Worm (Caenorhabditis elegans) whole organism, L2 larva: Measurements from ENCODE around the gene R10E11.6.
A peak's percentile ranks its signal among the peaks of the same experiment; 100 is the strongest.

Source experiments
- C34F6.9 ChIP-seq: fragments of 150-350 bp; optimal IDR thresholded peaks from 2 replicates; lab custom pipeline; 2014; ENCODE audit warnings: missing biosample characterization, missing genetic modification characterization
- F13H6.1 ChIP-seq: sonication (generic microtip); optimal IDR thresholded peaks from 2 replicates; lab custom pipeline; 2016; ENCODE audit warnings: missing genetic modification characterization, missing compliant biosample characterization
- Y55F3AM.14 ChIP-seq: fragments of 200-800 bp; sonication (Bioruptor generic); optimal IDR thresholded peaks from 2 replicates; lab custom pipeline; 2018; ENCODE audit warnings: mild to moderate bottlenecking, missing genetic modification characterization, missing compliant biosample characterization
- alr-1 ChIP-seq: fragments of 150-350 bp; optimal IDR thresholded peaks from 2 replicates; lab custom pipeline; 2014; ENCODE audit warnings: missing biosample characterization, missing genetic modification characterization
- aly-2 ChIP-seq: fragments of 150-350 bp; optimal IDR thresholded peaks from 2 replicates; lab custom pipeline; 2014; ENCODE audit warnings: missing biosample characterization, missing genetic modification characterization
- ama-1 ChIP-seq: fragments of 150-350 bp; optimal IDR thresholded peaks from 2 replicates; lab custom pipeline; 2018; ENCODE audit warnings: inconsistent platforms
- blmp-1 ChIP-seq: sonication (generic microtip); optimal IDR thresholded peaks from 2 replicates; lab custom pipeline; 2017; ENCODE audit warnings: missing genetic modification characterization, mild to moderate bottlenecking, missing compliant biosample characterization, antibody characterized with exemption, moderate library complexity; ENCODE audit not compliant: insufficient read depth
- ceh-16 ChIP-seq: fragments of 150-350 bp; optimal IDR thresholded peaks from 2 replicates; lab custom pipeline; 2014; ENCODE audit warnings: missing biosample characterization, missing genetic modification characterization
- crh-2 ChIP-seq: sonication (generic microtip); optimal IDR thresholded peaks from 2 replicates; lab custom pipeline; 2017; ENCODE audit warnings: missing biosample characterization, missing genetic modification characterization
- dmd-4 ChIP-seq: sonication (generic microtip); optimal IDR thresholded peaks from 2 replicates; lab custom pipeline; 2017; ENCODE audit warnings: missing biosample characterization, missing genetic modification characterization
- egl-27 ChIP-seq: sonication (generic microtip); optimal IDR thresholded peaks from 3 replicates; lab custom pipeline; 2017; ENCODE audit warnings: missing biosample characterization, missing genetic modification reagents, missing genetic modification characterization
- elt-1 ChIP-seq: fragments of 150-350 bp; optimal IDR thresholded peaks from 2 replicates; lab custom pipeline; 2014; ENCODE audit warnings: missing biosample characterization, missing genetic modification characterization
- elt-3 ChIP-seq: sonication (generic microtip); optimal IDR thresholded peaks from 2 replicates; lab custom pipeline; 2017; ENCODE audit warnings: missing biosample characterization, missing genetic modification characterization
- fos-1 ChIP-seq: fragments of 150-350 bp; optimal IDR thresholded peaks from 2 replicates; lab custom pipeline; 2014; ENCODE audit warnings: missing biosample characterization, missing genetic modification characterization
- gmeb-1 ChIP-seq: fragments of 150-350 bp; optimal IDR thresholded peaks from 2 replicates; lab custom pipeline; 2014; ENCODE audit warnings: missing biosample characterization, missing genetic modification characterization
- lin-11 ChIP-seq: fragments of 150-350 bp; sonication (generic microtip); optimal IDR thresholded peaks from 2 replicates; lab custom pipeline; 2014; ENCODE audit warnings: missing biosample characterization, missing genetic modification characterization, inconsistent platforms, mixed read lengths
- lsy-2 ChIP-seq, 2 experiments: fragments of 150-350 bp in 1 of 2; sonication (generic microtip) in 1 of 2; optimal IDR thresholded peaks; 2 replicates each; lab custom pipeline; 2014 to 2017; ENCODE audit warnings: missing biosample characterization in 2 of 2, missing genetic modification characterization in 2 of 2
- mab-5 ChIP-seq: fragments of 150-350 bp; optimal IDR thresholded peaks from 2 replicates; lab custom pipeline; 2014; ENCODE audit warnings: missing biosample characterization, missing genetic modification characterization
- mdl-1 ChIP-seq, 2 experiments: fragments of 150-350 bp in 1 of 2; sonication (generic microtip) in 1 of 2; optimal IDR thresholded peaks; 2 replicates each; lab custom pipeline; 2017; ENCODE audit warnings: missing biosample characterization in 2 of 2, missing genetic modification characterization in 2 of 2
- nhr-11 ChIP-seq: fragments of 150-350 bp; optimal IDR thresholded peaks from 2 replicates; lab custom pipeline; 2014; ENCODE audit warnings: missing biosample characterization, missing genetic modification characterization
- nhr-12 ChIP-seq: fragments of 150-350 bp; optimal IDR thresholded peaks from 2 replicates; lab custom pipeline; 2014; ENCODE audit warnings: missing biosample characterization, missing genetic modification characterization
- nhr-129 ChIP-seq: fragments of 150-350 bp; optimal IDR thresholded peaks from 2 replicates; lab custom pipeline; 2014; ENCODE audit warnings: missing biosample characterization, missing genetic modification characterization
- nhr-23 ChIP-seq: fragments of 150-350 bp; optimal IDR thresholded peaks from 2 replicates; lab custom pipeline; 2014; ENCODE audit warnings: missing biosample characterization, missing genetic modification reagents, missing genetic modification characterization
- nhr-237 ChIP-seq: fragments of 150-350 bp; optimal IDR thresholded peaks from 2 replicates; lab custom pipeline; 2014; ENCODE audit warnings: missing biosample characterization, missing genetic modification characterization
- nhr-25 ChIP-seq: fragments of 150-350 bp; sonication (generic microtip); optimal IDR thresholded peaks from 3 replicates; lab custom pipeline; 2014; ENCODE audit warnings: missing biosample characterization, missing genetic modification characterization
- nhr-6 ChIP-seq: fragments of 150-350 bp; optimal IDR thresholded peaks from 2 replicates; lab custom pipeline; 2014; ENCODE audit warnings: missing biosample characterization, missing genetic modification characterization
- nhr-77 ChIP-seq: fragments of 150-350 bp; optimal IDR thresholded peaks from 2 replicates; lab custom pipeline; 2014; ENCODE audit warnings: missing biosample characterization, missing genetic modification characterization
- skn-1 ChIP-seq: sonication (generic microtip); optimal IDR thresholded peaks from 2 replicates; lab custom pipeline; 2017; ENCODE audit warnings: missing biosample characterization, missing genetic modification characterization
- sma-9 ChIP-seq, 2 experiments: fragments of 150-350 bp in 1 of 2; sonication (generic microtip) in 1 of 2; optimal IDR thresholded peaks; 2 replicates each; lab custom pipeline; 2014 to 2016; ENCODE audit warnings: missing genetic modification characterization in 2 of 2, mild to moderate bottlenecking in 1 of 2, missing biosample characterization in 1 of 2, missing compliant biosample characterization in 1 of 2, missing genetic modification reagents in 1 of 2, moderate library complexity in 1 of 2
- snpc-4 ChIP-seq: fragments of 150-350 bp; optimal IDR thresholded peaks from 2 replicates; lab custom pipeline; 2014; ENCODE audit warnings: missing biosample characterization, missing genetic modification characterization
- unc-55 ChIP-seq: fragments of 150-350 bp; sonication (generic microtip); optimal IDR thresholded peaks from 3 replicates; lab custom pipeline; 2014; ENCODE audit warnings: missing biosample characterization, missing genetic modification reagents, missing genetic modification characterization
- unc-62 ChIP-seq: fragments of 150-350 bp; optimal IDR thresholded peaks from 2 replicates; lab custom pipeline; 2014; ENCODE audit warnings: missing biosample characterization, missing genetic modification reagents, missing genetic modification characterization
- zag-1 ChIP-seq: fragments of 150-350 bp; optimal IDR thresholded peaks from 2 replicates; lab custom pipeline; 2014; ENCODE audit warnings: missing biosample characterization, missing genetic modification characterization
- ztf-1 ChIP-seq: fragments of 200-800 bp; sonication (Bioruptor generic); conservative IDR thresholded peaks from 2 replicates; pipeline ENCODE4 v1.3.6; 2022; ENCODE audit warnings: missing genetic modification characterization, missing compliant biosample characterization
- ztf-11 ChIP-seq: sonication (generic microtip); optimal IDR thresholded peaks from 2 replicates; lab custom pipeline; 2017; ENCODE audit warnings: missing biosample characterization, missing genetic modification characterization

The R10E11.6 gene

ce11 chrIII:9782483-9783081 is at the start of gene R10E11.6:
Gene R10E11.6, plus strand, starts transcription at chrIII:9783006.
- no peak for TF ChIP-seq ceh-16 (tag; lab: Kevin White, UChicago)
- no peak for TF ChIP-seq gmeb-1
- no peak for TF ChIP-seq unc-55 (GFP tag; lab: Kevin White, UChicago)
- TF ChIP-seq aly-2 (tag; lab: Kevin White, UChicago): no peak
- no peak for TF ChIP-seq blmp-1 (tag; lab: Kevin White, UChicago)
- no peak for TF ChIP-seq elt-1 (tag; lab: Kevin White, UChicago)
- TF ChIP-seq sma-9 (GFP tag; optimal IDR thresholded peaks at IDR 0.05; lab: Kevin White, UChicago): no peak
- TF ChIP-seq sma-9 (tag; optimal IDR thresholded peaks at IDR 0.05; lab: Kevin White, UChicago): no peak
- TF ChIP-seq fos-1: no peak
- TF ChIP-seq nhr-25 (tag; lab: Kevin White, UChicago): no peak
- no peak for TF ChIP-seq alr-1 (tag; lab: Kevin White, UChicago)
- no peak for TF ChIP-seq elt-3 (tag; lab: Kevin White, UChicago)
- TF ChIP-seq zag-1 (tag; lab: Kevin White, UChicago): no peak
- no peak for TF ChIP-seq mdl-1 (tag; optimal IDR thresholded peaks at IDR 0.05; lab: Kevin White, UChicago)
- TF ChIP-seq nhr-77: no peak
- no peak for TF ChIP-seq lsy-2 (tag; optimal IDR thresholded peaks at IDR 0.05; lab: Kevin White, UChicago)
- TF ChIP-seq nhr-237: no peak

- peak; percentile 19 for TF ChIP-seq nhr-129 (tag; lab: Kevin White, UChicago)
- no peak for TF ChIP-seq lin-11 (tag; lab: Kevin White, UChicago)
- TF ChIP-seq, all 48 proteins: peak for 1
Observed at ce11 chrIII:9733333-9733732, 49.5 kb upstream of the R10E11.6 start.

- TF ChIP-seq nhr-12 (tag; lab: Kevin White, UChicago): no peak
- TF ChIP-seq ztf-11 (tag; lab: Kevin White, UChicago): no peak
- no peak for TF ChIP-seq egl-27 (tag; lab: Kevin White, UChicago)
- TF ChIP-seq C34F6.9 (tag; lab: Kevin White, UChicago): no peak
- no peak for TF ChIP-seq Y55F3AM.14 (GFP tag; lab: Kevin White, UChicago)
- no peak for TF ChIP-seq nhr-11
- TF ChIP-seq nhr-25 (tag; lab: Kevin White, UChicago): no peak
- TF ChIP-seq F13H6.1 (tag; lab: Kevin White, UChicago): no peak
- TF ChIP-seq crh-2: no peak
- TF ChIP-seq alr-1 (tag; lab: Kevin White, UChicago): no peak
Observed at ce11 chrIII:9734030-9734429, 48.8 kb upstream of the R10E11.6 start.

ce11 chrIII:9735857-9736256 is 46.9 kb upstream of the R10E11.6 start, which contains the start of gene dao-6:
Gene dao-6, minus strand, starts transcription at chrIII:9736201.
- TF ChIP-seq nhr-129 (tag; lab: Kevin White, UChicago) (peak; percentile 42), mdl-1 (tag; optimal IDR thresholded peaks at IDR 0.05; lab: Kevin White, UChicago) (no peak)

- TF ChIP-seq snpc-4 (tag; lab: Kevin White, UChicago) (no peak), nhr-237 (no peak), ama-1 (no peak), ztf-1 (no peak), dmd-4 (tag; lab: Kevin White, UChicago) (no peak), gmeb-1 (no peak), unc-62 (GFP tag; lab: Kevin White, UChicago) (no peak), nhr-23 (tag; lab: Kevin White, UChicago) (no peak), mab-5 (tag; lab: Kevin White, UChicago) (no peak), skn-1 (tag; lab: Kevin White, UChicago) (no peak), aly-2 (tag; lab: Kevin White, UChicago) (no peak), ceh-16 (tag; lab: Kevin White, UChicago) (no peak), nhr-6 (no peak), egl-27 (tag; lab: Kevin White, UChicago) (no peak)
Observed at ce11 chrIII:9738954-9739353, 43.9 kb upstream of the R10E11.6 start, which contains the start of gene hlh-4. Gene hlh-4, minus strand, starts transcription at chrIII:9739054.
